Worm (Caenorhabditis elegans) whole organism, L4/young adult: Measurements from ENCODE around the gene T21B4.15.

Experiments used
- dao-5 ChIP-seq: sonication (generic microtip); optimal IDR thresholded peaks from 2 replicates; lab custom pipeline; 2016; ENCODE audit warnings: missing genotype, missing genetic modification characterization, moderate library complexity, missing compliant biosample characterization
- him-1 ChIP-seq: sonication (generic microtip); optimal IDR thresholded peaks from 2 replicates; lab custom pipeline; 2016; ENCODE audit warnings: missing genotype, missing genetic modification reagents, missing genetic modification characterization, missing compliant biosample characterization

DNA sequence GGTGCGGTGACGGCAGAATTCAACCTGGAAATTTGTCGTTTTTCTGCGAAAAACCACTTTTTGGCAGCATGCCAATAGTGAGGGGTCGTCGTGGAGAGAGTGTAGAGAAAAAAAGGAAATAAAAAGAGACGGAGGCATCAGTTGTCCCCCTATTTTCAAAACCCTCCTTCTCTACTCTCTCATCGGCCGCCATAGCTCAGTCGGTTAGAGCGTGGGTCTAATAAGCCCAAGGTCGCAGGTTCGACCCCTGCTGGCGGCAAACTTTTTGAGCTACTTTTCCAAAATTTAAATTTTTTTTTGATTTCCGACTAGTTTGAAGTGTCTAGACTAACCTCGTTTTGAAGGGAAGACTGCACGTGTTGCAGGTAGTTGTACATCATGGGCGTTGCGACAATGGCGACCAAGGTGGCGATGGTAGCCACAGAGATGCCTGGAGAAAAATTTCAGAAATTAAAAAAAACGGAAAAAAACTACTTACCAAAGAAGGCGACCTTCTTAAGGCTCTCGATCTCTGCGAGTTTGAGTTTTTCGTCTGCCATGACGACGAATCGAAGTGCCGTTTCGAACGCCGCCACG, 4.6 kb downstream of the T21B4.15 start, which contains the start of gene col-85:
- TF ChIP-seq dao-5 (peak; percentile 85), him-1 (peak; percentile 68)
